Fruit fly (Drosophila melanogaster) whole organism, embryonic: ENCODE data around the gene CG10208.

Experiments
- Asciz ChIP-seq: fragments of 200-800 bp; sonication (Bioruptor generic); optimal IDR thresholded peaks from 2 replicates; lab custom pipeline; 2017; ENCODE audit warnings: missing biosample characterization, mild to moderate bottlenecking, missing genetic modification characterization, missing genetic modification reagents
- Atf6 ChIP-seq: fragments of 200-800 bp; sonication (Bioruptor generic); IDR thresholded peaks from 2 replicates; pipeline ENCODE4 v1.3.6; 2022; ENCODE audit warnings: missing biosample characterization, missing genetic modification characterization
- Awh ChIP-seq: fragments of 200-800 bp; sonication (Bioruptor generic); IDR thresholded peaks from 2 replicates; pipeline ENCODE4, ENCODE4 v1.3.6; 2022; ENCODE audit warnings: missing biosample characterization, missing genetic modification characterization
- Bdp1 ChIP-seq: fragments of 200-800 bp; sonication (Bioruptor generic); optimal IDR thresholded peaks from 3 replicates; lab custom pipeline; 2016; ENCODE audit warnings: missing biosample characterization, missing genetic modification characterization
- CG12071 ChIP-seq: fragments of 200-800 bp; sonication (Bioruptor generic); optimal IDR thresholded peaks from 3 replicates; lab custom pipeline; 2018; ENCODE audit warnings: missing biosample characterization, mild to moderate bottlenecking, missing genetic modification characterization
- CG12104 ChIP-seq: fragments of 200-800 bp; sonication (Bioruptor generic); optimal IDR thresholded peaks from 3 replicates; lab custom pipeline; 2016; ENCODE audit warnings: missing biosample characterization, missing genetic modification characterization
- CG12391 ChIP-seq: fragments of 200-800 bp; sonication (Bioruptor generic); optimal IDR thresholded peaks from 3 replicates; lab custom pipeline; 2018; ENCODE audit warnings: missing biosample characterization, mild to moderate bottlenecking, missing genetic modification characterization, moderate library complexity
- CG13894 ChIP-seq: fragments of 200-800 bp; sonication (Bioruptor generic); optimal IDR thresholded peaks from 3 replicates; lab custom pipeline; 2018; ENCODE audit warnings: missing biosample characterization, mild to moderate bottlenecking, missing genetic modification characterization, moderate library complexity
- CG14441 ChIP-seq: fragments of 200-800 bp; sonication (Bioruptor generic); IDR thresholded peaks from 2 replicates; pipeline ENCODE4 v1.3.6; 2022; ENCODE audit warnings: missing biosample characterization, missing genetic modification characterization
- CG14710 ChIP-seq: fragments of 200-800 bp; sonication (Bioruptor generic); optimal IDR thresholded peaks from 3 replicates; lab custom pipeline; 2019; ENCODE audit warnings: missing biosample characterization, mild to moderate bottlenecking, missing genetic modification characterization, moderate library complexity
- CG18764 ChIP-seq: fragments of 200-800 bp; sonication (Bioruptor generic); optimal IDR thresholded peaks from 3 replicates; lab custom pipeline; 2016; ENCODE audit warnings: missing biosample characterization, missing genetic modification characterization
- CG2199 ChIP-seq: fragments of 200-800 bp; sonication (Bioruptor generic); IDR thresholded peaks from 3 replicates; pipeline ENCODE4 v1.3.6; 2022; ENCODE audit warnings: missing biosample characterization, missing genetic modification characterization
- CG2202 ChIP-seq: fragments of 200-800 bp; sonication (Bioruptor generic); optimal IDR thresholded peaks from 2 replicates; lab custom pipeline; 2018; ENCODE audit warnings: missing biosample characterization, mild to moderate bottlenecking, missing genetic modification characterization
- CG30020 ChIP-seq: fragments of 200-800 bp; optimal IDR thresholded peaks from 2 replicates; lab custom pipeline; 2019; ENCODE audit warnings: missing biosample characterization, mild to moderate bottlenecking, missing genetic modification characterization, moderate library complexity
- CG42726 ChIP-seq: fragments of 200-800 bp; sonication (Bioruptor generic); IDR thresholded peaks from 2 replicates; pipeline ENCODE4 v1.3.6; 2022; ENCODE audit warnings: missing biosample characterization, missing genetic modification characterization; ENCODE audit not compliant: partially characterized antibody
- CG6272 ChIP-seq: fragments of 200-800 bp; sonication (Bioruptor generic); IDR thresholded peaks from 2 replicates; pipeline ENCODE4 v1.3.6; 2022; ENCODE audit warnings: missing biosample characterization, missing genetic modification characterization
- CG6813 ChIP-seq: fragments of 200-800 bp; sonication (Bioruptor generic); optimal IDR thresholded peaks from 2 replicates; lab custom pipeline; 2017; ENCODE audit warnings: missing biosample characterization, missing genetic modification characterization, mild to moderate bottlenecking, moderate library complexity, missing genetic modification reagents
- CG6854 ChIP-seq: fragments of 200-800 bp; sonication (Bioruptor generic); optimal IDR thresholded peaks from 3 replicates; lab custom pipeline; 2017; ENCODE audit warnings: missing biosample characterization, mild to moderate bottlenecking, missing genetic modification characterization
- CG7372 ChIP-seq: fragments of 200-800 bp; sonication (Bioruptor generic); IDR thresholded peaks from 2 replicates; pipeline ENCODE4 v1.3.6; 2022; ENCODE audit warnings: missing biosample characterization, missing genetic modification characterization
- CG7963 ChIP-seq: fragments of 200-800 bp; sonication (Bioruptor generic); IDR thresholded peaks from 3 replicates; pipeline ENCODE4 v1.3.6; 2022; ENCODE audit warnings: missing biosample characterization, missing genetic modification characterization; ENCODE audit not compliant: partially characterized antibody
- CG7987 ChIP-seq: fragments of 200-800 bp; sonication (Bioruptor generic); optimal IDR thresholded peaks from 2 replicates; lab custom pipeline; 2018; ENCODE audit warnings: missing biosample characterization, mild to moderate bottlenecking, missing genetic modification characterization, moderate library complexity
- CG8290 ChIP-seq, 3 experiments: fragments of 200-800 bp; sonication (Bioruptor generic); optimal IDR thresholded peaks; 2 replicates each; lab custom pipeline; 2016 to 2019; ENCODE audit warnings: missing biosample characterization in 3 of 3, missing genetic modification characterization in 3 of 3, mild to moderate bottlenecking in 2 of 3, moderate library complexity in 1 of 3
- Eip74EF ChIP-seq, 2 experiments: fragments of 200-800 bp in 1 of 2; fragments of >200 bp in 1 of 2; sonication (Bioruptor generic) in 1 of 2; optimal IDR thresholded peaks; 2 replicates each; lab custom pipeline; 2017 to 2019; ENCODE audit warnings: missing biosample characterization in 2 of 2, missing genetic modification characterization in 2 of 2, mild to moderate bottlenecking in 1 of 2, moderate library complexity in 1 of 2
- Fer1 ChIP-seq: fragments of 200-800 bp; sonication (Bioruptor generic); optimal IDR thresholded peaks from 2 replicates; lab custom pipeline; 2017; ENCODE audit warnings: missing biosample characterization, mild to moderate bottlenecking, missing genetic modification characterization
- HLHmδ ChIP-seq: fragments of 200-800 bp; sonication (Bioruptor generic); optimal IDR thresholded peaks from 2 replicates; lab custom pipeline; 2018; ENCODE audit warnings: missing biosample characterization, mild to moderate bottlenecking, missing genetic modification characterization, moderate library complexity
- MTF-1 ChIP-seq: fragments of 200-800 bp; sonication (Bioruptor generic); optimal IDR thresholded peaks from 2 replicates; lab custom pipeline; 2018; ENCODE audit warnings: missing biosample characterization, mild to moderate bottlenecking, missing genetic modification characterization, borderline replicate concordance
- NFAT ChIP-seq: fragments of 200-800 bp; sonication (Bioruptor generic); IDR thresholded peaks from 2 replicates; pipeline ENCODE4 v1.3.6; 2022; ENCODE audit warnings: missing biosample characterization, missing genetic modification characterization
- NfI ChIP-seq: fragments of 200-800 bp; sonication (Bioruptor generic); optimal IDR thresholded peaks from 3 replicates; lab custom pipeline; 2018; ENCODE audit warnings: missing biosample characterization, mild to moderate bottlenecking, missing genetic modification characterization, moderate library complexity
- Rfx ChIP-seq: fragments of 200-800 bp; sonication (Bioruptor generic); IDR thresholded peaks from 2 replicates; pipeline ENCODE4 v1.3.6; 2022; ENCODE audit warnings: missing biosample characterization, missing genetic modification characterization
- Scr ChIP-seq: fragments of 200-800 bp; sonication (Bioruptor generic); IDR thresholded peaks from 2 replicates; pipeline ENCODE4 v1.3.6; 2022; ENCODE audit warnings: missing biosample characterization, missing genetic modification characterization; ENCODE audit not compliant: partially characterized antibody
- bbx ChIP-seq: fragments of 200-800 bp; sonication (Bioruptor generic); IDR thresholded peaks from 2 replicates; pipeline ENCODE4 v1.3.6; 2022; ENCODE audit warnings: missing biosample characterization, missing genetic modification characterization; ENCODE audit not compliant: partially characterized antibody
- crc ChIP-seq: fragments of 200-800 bp; sonication (Bioruptor generic); optimal IDR thresholded peaks from 2 replicates; lab custom pipeline; 2016; ENCODE audit warnings: missing biosample characterization, missing genetic modification characterization
- dysf ChIP-seq: fragments of 200-800 bp; sonication (Bioruptor generic); IDR thresholded peaks from 3 replicates; pipeline ENCODE4 v1.3.6; 2022; ENCODE audit warnings: missing biosample characterization, missing genetic modification characterization
- emc ChIP-seq: fragments of 200-800 bp; sonication (Bioruptor generic); optimal IDR thresholded peaks from 2 replicates; lab custom pipeline; 2016; ENCODE audit warnings: missing biosample characterization, missing genetic modification characterization
- fu2 ChIP-seq: fragments of 200-800 bp; sonication (Bioruptor generic); optimal IDR thresholded peaks from 2 replicates; lab custom pipeline; 2016; ENCODE audit warnings: missing biosample characterization, missing genetic modification characterization
- grn ChIP-seq: fragments of 200-800 bp; sonication (Bioruptor generic); optimal IDR thresholded peaks from 3 replicates; lab custom pipeline; 2017; ENCODE audit warnings: missing biosample characterization, missing genetic modification characterization
- gt ChIP-seq: fragments of 200-800 bp; sonication (Bioruptor generic); IDR thresholded peaks from 2 replicates; pipeline ENCODE4 v1.3.6; 2022; ENCODE audit warnings: missing biosample characterization, missing genetic modification characterization
- jigr1 ChIP-seq: fragments of 200-800 bp; sonication (Bioruptor generic); IDR thresholded peaks from 3 replicates; pipeline ENCODE4 v1.3.6; 2022; ENCODE audit warnings: missing biosample characterization, missing genetic modification characterization
- knrl ChIP-seq: fragments of 200-800 bp; sonication (Bioruptor generic); IDR thresholded peaks from 3 replicates; pipeline ENCODE4 v1.3.6; 2022; ENCODE audit warnings: missing biosample characterization, missing genetic modification characterization; ENCODE audit not compliant: partially characterized antibody
- luna ChIP-seq: fragments of 200-800 bp; sonication (Bioruptor generic); optimal IDR thresholded peaks from 2 replicates; lab custom pipeline; 2016; ENCODE audit warnings: missing biosample characterization, missing genetic modification characterization
- pfk ChIP-seq: fragments of 200-800 bp; sonication (Bioruptor generic); optimal IDR thresholded peaks from 2 replicates; lab custom pipeline; 2018; ENCODE audit warnings: missing biosample characterization, mild to moderate bottlenecking, missing genetic modification characterization, moderate library complexity
- pzg ChIP-seq: fragments of 200-800 bp; sonication (Bioruptor generic); optimal IDR thresholded peaks from 3 replicates; lab custom pipeline; 2018; ENCODE audit warnings: missing biosample characterization, mild to moderate bottlenecking, missing genetic modification characterization, moderate library complexity
- sens ChIP-seq: fragments of 200-800 bp; sonication (Bioruptor generic); peaks from one replicate; lab custom pipeline; 2016; ENCODE audit warnings: missing biosample characterization, missing genetic modification characterization
- sna ChIP-seq: fragments of 200-800 bp; sonication (Bioruptor generic); IDR thresholded peaks from 2 replicates; pipeline ENCODE4 v1.3.6; 2022; ENCODE audit warnings: missing biosample characterization, missing genetic modification characterization; ENCODE audit not compliant: partially characterized antibody
- so ChIP-seq: fragments of 200-800 bp; sonication (Bioruptor generic); IDR thresholded peaks from 3 replicates; pipeline ENCODE4 v1.3.6; 2022; ENCODE audit warnings: missing biosample characterization, missing genetic modification characterization
- unpg ChIP-seq: fragments of 200-800 bp; sonication (Bioruptor generic); optimal IDR thresholded peaks from 3 replicates; lab custom pipeline; 2018; ENCODE audit warnings: missing biosample characterization, mild to moderate bottlenecking, missing genetic modification characterization, moderate library complexity
- wdn ChIP-seq: fragments of 200-800 bp; sonication (Bioruptor generic); IDR thresholded peaks from 2 replicates; pipeline ENCODE4 v1.3.6; 2022; ENCODE audit warnings: missing biosample characterization, missing genetic modification characterization

The CG10208 gene

dm6 chr3R:23729632-23730471, 44.1 kb downstream of the CG10208 start (continued):
- TF ChIP-seq CG6813 (no peak), CG8290 (GFP tag; optimal IDR thresholded peaks at IDR 0.05; lab: Kevin White, UChicago) (peak; percentile 58), CG8290 (tag; optimal IDR thresholded peaks at IDR 0.05; lab: Kevin White, UChicago) (peak in 1 of 2 experiments; percentile 58), jigr1 (no peak), Awh (GFP tag; lab: Robert Waterston, UW) (no peak), NfI (GFP tag; lab: Kevin White, UChicago) (no peak), fu2 (GFP tag; lab: Kevin White, UChicago) (no peak), CG7987 (GFP tag; lab: Kevin White, UChicago) (peak; percentile 19), HLHmδ (GFP tag; lab: Kevin White, UChicago) (peak; percentile 46), CG2199 (GFP tag; lab: Robert Waterston, UW) (peak; percentile 36; the same call in 1 of the 3 replicates), CG7963 (GFP tag; lab: Robert Waterston, UW) (peak; percentile 58; the same call in 2 of the 3 replicates), pfk (GFP tag; lab: Kevin White, UChicago) (peak; percentile 12), wdn (GFP tag; lab: Robert Waterston, UW) (no peak), sna (GFP tag; lab: Robert Waterston, UW) (no peak; the same call in 1 of the 2 replicates), emc (GFP tag; lab: Kevin White, UChicago) (no peak), MTF-1 (GFP tag; lab: Kevin White, UChicago) (no peak), CG12104 (GFP tag; lab: Kevin White, UChicago) (no peak), gt (GFP tag; lab: Robert Waterston, UW) (no peak), CG14710 (tag; lab: Kevin White, UChicago) (peak; percentile 21), Rfx (peak; percentile 4; the same call in 1 of the 2 replicates), Fer1 (GFP tag; lab: Kevin White, UChicago) (peak; percentile 26), so (GFP tag; lab: Robert Waterston, UW) (peak; percentile 25; the same call in 1 of the 3 replicates), CG12071 (GFP tag; lab: Kevin White, UChicago) (peak; percentile 20), Asciz (GFP tag; lab: Kevin White, UChicago) (no peak), luna (GFP tag; lab: Kevin White, UChicago) (no peak), unpg (no peak), grn (GFP tag; lab: Kevin White, UChicago) (peak; percentile 50), sens (GFP tag; lab: Kevin White, UChicago) (peak; percentile 72), CG7372 (GFP tag; lab: Robert Waterston, UW) (no peak), NFAT (GFP tag; lab: Robert Waterston, UW) (0 out of 2 replicates have a peak, but pooled peaks have one; percentile 11), crc (no peak), Scr (GFP tag; lab: Robert Waterston, UW) (peak; percentile 61), Eip74EF (GFP tag; optimal IDR thresholded peaks at IDR 0.05; lab: Kevin White, UChicago) (peak in 1 of 2 experiments; percentile 73), knrl (GFP tag; lab: Robert Waterston, UW) (peak; percentile 57), CG13894 (peak; percentile 94), bbx (peak; percentile 78), CG30020 (tag; lab: Kevin White, UChicago) (no peak), CG6272 (GFP tag; lab: Robert Waterston, UW) (0 out of 2 replicates have a peak, but pooled peaks have one; percentile 27), CG6854 (GFP tag; lab: Kevin White, UChicago) (peak; percentile 42), CG2202 (peak; percentile 21), CG12391 (tag; lab: Kevin White, UChicago) (no peak), Bdp1 (GFP tag; lab: Kevin White, UChicago) (peak; percentile 99), pzg (GFP tag; lab: Kevin White, UChicago) (no peak), Atf6 (GFP tag; lab: Robert Waterston, UW) (peak; percentile 40; the same call in 1 of the 2 replicates), dysf (GFP tag; lab: Robert Waterston, UW) (0 out of 3 replicates have a peak, but pooled peaks have one; percentile 22), CG42726 (peak; percentile 84), CG14441 (GFP tag; lab: Robert Waterston, UW) (no peak), CG18764 (GFP tag; lab: Kevin White, UChicago) (no peak)
